Fruit fly (Drosophila melanogaster) S2 (cell line): ENCODE measurements around the gene Marf.
"Not testable (repeated sequence)": the region's sequence is repeated elsewhere in the genome, so short reads cannot be mapped to it uniquely, and the experiment has no call there.

Source experiments
- CG8478 ChIP-seq: fragments of >200 bp; optimal IDR thresholded peaks from 2 replicates; lab custom pipeline; 2018
- CTCF ChIP-seq, 2 experiments: fragments of >200 bp; optimal IDR thresholded peaks; 2 replicates each; lab custom pipeline; 2018

Marf gene

dm6 chrX:6372769-6373197, 7.0 kb downstream of the Marf start, which contains the start of gene PpV:
Gene PpV (minus strand): TSS chrX:6372915.
- TF ChIP-seq CG8478 (lab: Kevin White, UChicago) (no peak), CTCF (optimal IDR thresholded peaks at IDR 0.05; lab: Kevin White, UChicago) (peak in 1 of 2 experiments; percentile 23)

DNA sequence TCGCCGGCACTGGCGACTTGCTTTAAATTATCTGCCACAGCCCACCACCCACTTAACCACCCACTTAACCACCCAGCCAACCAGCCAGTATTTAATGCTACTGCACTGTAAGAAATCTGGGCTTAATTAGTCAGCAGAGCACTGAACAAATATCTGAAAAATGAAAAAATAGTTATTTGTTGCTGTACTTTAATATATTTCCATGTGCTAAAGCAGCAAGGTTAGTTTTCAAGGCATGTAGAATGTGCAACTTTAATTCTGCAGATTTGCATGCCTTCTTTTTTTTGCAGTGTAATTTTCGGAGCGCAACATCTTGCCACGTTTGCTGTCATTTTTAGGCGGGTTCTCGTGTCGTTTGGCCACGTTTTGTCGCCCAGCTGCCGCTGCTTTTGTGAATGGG, 9.9 kb downstream of the Marf start:
- TF ChIP-seq CG8478 (lab: Kevin White, UChicago), result no peak
- TF ChIP-seq CTCF (optimal IDR thresholded peaks at IDR 0.05; lab: Kevin White, UChicago), result no peak

- TF ChIP-seq CTCF (optimal IDR thresholded peaks at IDR 0.05; lab: Kevin White, UChicago) (no peak), CG8478 (lab: Kevin White, UChicago) (no peak)
Observed at dm6 chrX:6376748-6377147, 11.0 kb downstream of the Marf start.

dm6 chrX:6383920-6384319, 18.2 kb downstream of the Marf start, which contains the start of gene CG33664:
Gene CG33664 (plus strand): TSS chrX:6384220.
- not testable (repeated sequence) for TF ChIP-seq CG8478 (lab: Kevin White, UChicago); CTCF (optimal IDR thresholded peaks at IDR 0.05; lab: Kevin White, UChicago)

DNA sequence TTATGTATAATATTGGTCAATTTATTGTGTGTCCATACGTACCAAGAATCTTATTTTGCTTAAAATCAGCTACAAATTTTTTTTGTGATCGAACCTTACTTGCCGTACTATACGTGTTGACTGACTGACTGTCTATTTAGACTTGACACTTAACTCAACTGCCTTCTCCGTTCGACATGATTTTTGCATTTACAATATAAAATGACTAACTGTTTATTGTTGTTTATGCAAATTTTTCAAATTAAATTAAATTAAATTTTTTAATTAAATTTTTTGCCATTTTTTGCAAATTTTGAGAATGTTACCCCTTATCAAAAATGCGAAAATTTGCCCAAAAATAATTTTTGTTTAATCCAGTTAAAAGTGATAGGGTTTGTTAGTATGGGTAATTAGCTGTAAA, 34.3 kb downstream of the Marf start, which contains the start of gene CG33669:
CG33669 (minus strand) TSS at position 101 of the 400 bp plus-strand sequence.
- not testable (repeated sequence) for TF ChIP-seq CG8478 (lab: Kevin White, UChicago); CTCF (optimal IDR thresholded peaks at IDR 0.05; lab: Kevin White, UChicago)

dm6 chrX:6419334-6419733, 53.6 kb downstream of the Marf start, which contains the start of gene CG33668:
Gene CG33668 (minus strand): TSS chrX:6419434.
- not testable (repeated sequence) for TF ChIP-seq CG8478 (lab: Kevin White, UChicago); CTCF (optimal IDR thresholded peaks at IDR 0.05; lab: Kevin White, UChicago)
